Fruit fly (Drosophila melanogaster): ENCODE data around the gene La.
A peak's percentile ranks its signal among the peaks of the same experiment; 100 is the strongest.

La gene

DNA sequence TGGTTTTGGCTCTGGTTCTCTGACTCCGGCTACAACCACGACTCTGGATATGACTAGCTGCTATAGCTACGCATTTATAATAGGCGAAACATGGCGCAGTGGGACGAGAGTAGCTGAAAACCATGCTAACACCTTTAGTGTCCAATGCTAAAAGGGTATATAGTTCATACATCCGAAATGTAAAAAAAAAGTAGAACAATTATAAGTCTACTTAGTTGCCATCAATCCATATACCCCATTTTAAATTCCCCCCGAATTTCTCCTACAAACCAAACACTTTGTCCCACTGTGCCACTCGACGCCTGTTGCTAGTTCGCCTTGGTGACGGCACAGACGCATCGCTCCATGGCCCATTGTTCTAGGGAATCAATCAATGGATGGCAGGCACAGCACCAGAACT lies 23.5 kb downstream of the La start (continued):
- TF ChIP-seq kni (GFP tag; optimal IDR thresholded peaks at IDR 0.05) (no peak), CG4617 (GFP tag; optimal IDR thresholded peaks at IDR 0.05; ENCODE audit: borderline replicate concordance) (no peak), dimm (GFP tag; IDR thresholded peaks at IDR 0.05) (0 out of 2 replicates have a peak, but pooled peaks have one; percentile 30), hkb (optimal IDR thresholded peaks at IDR 0.05) (no peak), hkb (GFP tag; IDR thresholded peaks at IDR 0.05) (peak; percentile 66; the same call in 1 of the 2 replicates), Camta (GFP tag; optimal IDR thresholded peaks at IDR 0.05) (peak; percentile 57), gsb-n (tag; optimal IDR thresholded peaks at IDR 0.05) (peak; percentile 53), Hsf (GFP tag; optimal IDR thresholded peaks at IDR 0.05) (peak; percentile 66), CG4424 (GFP tag; optimal IDR thresholded peaks at IDR 0.05) (peak; percentile 90), CG10565 (GFP tag; optimal IDR thresholded peaks at IDR 0.05) (peak; percentile 47), CG15601 (tag; optimal IDR thresholded peaks at IDR 0.05) (peak; percentile 37), lov (optimal IDR thresholded peaks at IDR 0.05) (no peak), lov (GFP tag; IDR thresholded peaks at IDR 0.05) (peak; percentile 88), CG2120 (GFP tag; optimal IDR thresholded peaks at IDR 0.05) (peak; percentile 30), CG9932 (GFP tag; IDR thresholded peaks at IDR 0.05) (peak; percentile 65), CG6654 (GFP tag; optimal IDR thresholded peaks at IDR 0.05) (peak; percentile 77), cg (GFP tag; optimal IDR thresholded peaks at IDR 0.05) (no peak), nerfin-1 (tag; optimal IDR thresholded peaks at IDR 0.05) (peak; percentile 38), Ada2b (GFP tag; IDR thresholded peaks at IDR 0.05) (peak; percentile 74), eyg (GFP tag; optimal IDR thresholded peaks at IDR 0.05) (peak; percentile 64), sima (GFP tag; optimal IDR thresholded peaks at IDR 0.05) (peak; percentile 73), bowl (GFP tag; IDR thresholded peaks at IDR 0.05) (no peak), btn (GFP tag; optimal IDR thresholded peaks at IDR 0.05) (peak; percentile 72), nom (GFP tag; optimal IDR thresholded peaks at IDR 0.05) (peak; percentile 71), pum (GFP tag; optimal IDR thresholded peaks at IDR 0.05) (peak; percentile 18), CG4730 (GFP tag; IDR thresholded peaks at IDR 0.05) (peak; percentile 83), tup (GFP tag; optimal IDR thresholded peaks at IDR 0.05) (no peak), wor (GFP tag; IDR thresholded peaks at IDR 0.05) (no peak), Atf3 (GFP tag; optimal IDR thresholded peaks at IDR 0.05) (peak; percentile 27), GATAe (GFP tag; conservative IDR thresholded peaks at IDR 0.05) (peak; percentile 43; the same call in 1 of the 2 replicates), CG7928 (GFP tag; optimal IDR thresholded peaks at IDR 0.05) (peak; percentile 34), D19A (tag; optimal IDR thresholded peaks at IDR 0.05) (peak; percentile 75), dm (GFP tag; optimal IDR thresholded peaks at IDR 0.05) (peak; percentile 39), CG3065 (GFP tag; optimal IDR thresholded peaks at IDR 0.05) (peak; percentile 4), CG32772 (GFP tag; IDR thresholded peaks at IDR 0.05) (no peak), sr (GFP tag; IDR thresholded peaks at IDR 0.05) (0 out of 3 replicates have a peak, but pooled peaks have one; percentile 29), Lim3 (GFP tag; IDR thresholded peaks at IDR 0.05) (no peak), Kr (GFP tag; optimal IDR thresholded peaks at IDR 0.05) (no peak), Dek (tag; optimal IDR thresholded peaks at IDR 0.05) (peak; percentile 1), CG10543 (GFP tag; optimal IDR thresholded peaks at IDR 0.05) (no peak), Ptx1 (GFP tag; IDR thresholded peaks at IDR 0.05) (peak; percentile 88), odd (GFP tag; optimal IDR thresholded peaks at IDR 0.05) (peak; percentile 23), CG34422 (GFP tag; IDR thresholded peaks at IDR 0.05) (peak; percentile 92), sim (GFP tag; IDR thresholded peaks at IDR 0.05) (no peak), sc (optimal IDR thresholded peaks at IDR 0.05) (no peak), sc (GFP tag; optimal IDR thresholded peaks at IDR 0.05) (peak; percentile 52), BtbVII (GFP tag; optimal IDR thresholded peaks at IDR 0.05) (peak; percentile 55), Dfd (GFP tag; optimal IDR thresholded peaks at IDR 0.05) (no peak), dati (GFP tag; IDR thresholded peaks at IDR 0.05) (peak; percentile 76), sna (GFP tag; IDR thresholded peaks at IDR 0.05; ENCODE audit: partially characterized antibody) (no peak), Usf (GFP tag; optimal IDR thresholded peaks at IDR 0.05) (peak; percentile 37), Blimp-1 (GFP tag; optimal IDR thresholded peaks at IDR 0.05) (peak; percentile 88)

All from whole organism, embryonic.